Fruit fly (Drosophila melanogaster): ENCODE data around the gene Ulp1.
A peak's percentile ranks its signal among the peaks of the same experiment; 100 is the strongest.

The Ulp1 gene

dm6 chrX:19152570-19153287 lies 55.3 kb downstream of the Ulp1 start:
- peak; percentile 27 for TF ChIP-seq sage (GFP tag; optimal IDR thresholded peaks at IDR 0.05)
- peak; percentile 65 for TF ChIP-seq dmrt93B (GFP tag; optimal IDR thresholded peaks at IDR 0.05)
- peak; percentile 70 for TF ChIP-seq OdsH (GFP tag; optimal IDR thresholded peaks at IDR 0.05)
- peak; percentile 70 for TF ChIP-seq Dfd (GFP tag; optimal IDR thresholded peaks at IDR 0.05)
- TF ChIP-seq fru (GFP tag; optimal IDR thresholded peaks at IDR 0.05), result peak; percentile 64
- TF ChIP-seq Sp1 (GFP tag; optimal IDR thresholded peaks at IDR 0.05), result peak; percentile 77
- TF ChIP-seq h (GFP tag; optimal IDR thresholded peaks at IDR 0.05), result peak; percentile 64
- peak; percentile 68 for TF ChIP-seq psq (GFP tag; optimal IDR thresholded peaks at IDR 0.05)
- TF ChIP-seq CG9705 (GFP tag; optimal IDR thresholded peaks at IDR 0.05), result peak; percentile 18
- TF ChIP-seq usp (GFP tag; optimal IDR thresholded peaks at IDR 0.05), result no peak
- peak; percentile 63 for TF ChIP-seq Hnf4 (GFP tag; optimal IDR thresholded peaks at IDR 0.05)
- no peak for TF ChIP-seq lola (GFP tag; optimal IDR thresholded peaks at IDR 0.05)
- TF ChIP-seq brk (GFP tag; optimal IDR thresholded peaks at IDR 0.05), result peak; percentile 23
- TF ChIP-seq Dif (GFP tag; optimal IDR thresholded peaks at IDR 0.05; ENCODE audit: partially characterized antibody), result no peak
- no peak for TF ChIP-seq Hr78 (GFP tag; optimal IDR thresholded peaks at IDR 0.05)
- peak; percentile 77 for TF ChIP-seq rgr (GFP tag; optimal IDR thresholded peaks at IDR 0.05)
- TF ChIP-seq ey (GFP tag; optimal IDR thresholded peaks at IDR 0.05), result peak; percentile 58
- peak; percentile 74 for TF ChIP-seq HLH106 (tag; optimal IDR thresholded peaks at IDR 0.05)
- no peak for TF ChIP-seq pan (optimal IDR thresholded peaks at IDR 0.05)
- TF ChIP-seq br (GFP tag; optimal IDR thresholded peaks at IDR 0.05), result peak; percentile 33
- no peak for TF ChIP-seq dl (GFP tag; optimal IDR thresholded peaks at IDR 0.05; ENCODE audit: insufficient read depth in 1 of 2, partially characterized antibody in 2 of 2)
- peak; percentile 41 for TF ChIP-seq woc (GFP tag; optimal IDR thresholded peaks at IDR 0.05)
- peak; percentile 68 for TF ChIP-seq sv (GFP tag; optimal IDR thresholded peaks at IDR 0.05)
- peak in 1 of 2 experiments; percentile 83 for TF ChIP-seq foxo (GFP tag; optimal IDR thresholded peaks at IDR 0.05)
